Worm (Caenorhabditis elegans) whole organism, early embryonic: ENCODE data around the gene dph-1.

Experiments
- B0310.2 ChIP-seq: sonication (generic microtip); optimal IDR thresholded peaks from 2 replicates; lab custom pipeline; 2016; ENCODE audit warnings: mild to moderate bottlenecking, missing genetic modification characterization, missing compliant biosample characterization
- F13C5.2 ChIP-seq: sonication (generic microtip); optimal IDR thresholded peaks from 2 replicates; lab custom pipeline; 2017; ENCODE audit warnings: mild to moderate bottlenecking, missing genetic modification characterization, inconsistent platforms, missing compliant biosample characterization
- aly-1 ChIP-seq: sonication (generic microtip); optimal IDR thresholded peaks from 2 replicates; lab custom pipeline; 2016; ENCODE audit warnings: missing genetic modification characterization, missing compliant biosample characterization
- ama-1 ChIP-seq: fragments of 150-350 bp; optimal IDR thresholded peaks from 2 replicates; lab custom pipeline; 2014
- ceh-13 ChIP-seq: fragments of 200-800 bp; sonication (Bioruptor generic); optimal IDR thresholded peaks from 2 replicates; lab custom pipeline; 2018; ENCODE audit warnings: mild to moderate bottlenecking, missing genetic modification characterization, missing compliant biosample characterization
- ceh-36 ChIP-seq: sonication (generic microtip); optimal IDR thresholded peaks from 2 replicates; lab custom pipeline; 2016; ENCODE audit warnings: missing genetic modification characterization, inconsistent platforms, missing compliant biosample characterization
- ets-7 ChIP-seq: sonication (generic microtip); optimal IDR thresholded peaks from 2 replicates; lab custom pipeline; 2016; ENCODE audit warnings: missing genotype, missing genetic modification characterization, missing compliant biosample characterization
- flt-1 ChIP-seq: fragments of 200-800 bp; sonication (Bioruptor generic); IDR thresholded peaks from 2 replicates; pipeline ENCODE4 v1.3.6; 2022; ENCODE audit warnings: missing genetic modification characterization, missing compliant biosample characterization
- hmbx-1 ChIP-seq: sonication (generic microtip); optimal IDR thresholded peaks from 2 replicates; lab custom pipeline; 2016; ENCODE audit warnings: mild to moderate bottlenecking, missing genetic modification characterization, missing compliant biosample characterization
- hmg-4 ChIP-seq: fragments of 200-800 bp; sonication (Bioruptor generic); optimal IDR thresholded peaks from 2 replicates; lab custom pipeline; 2018; ENCODE audit warnings: mild to moderate bottlenecking, missing genetic modification characterization, missing compliant biosample characterization
- hnd-1 ChIP-seq: sonication (generic microtip); optimal IDR thresholded peaks from 2 replicates; lab custom pipeline; 2016; ENCODE audit warnings: missing genetic modification characterization, missing compliant biosample characterization
- pes-1 ChIP-seq: fragments of 200-800 bp; sonication (Bioruptor generic); IDR thresholded peaks from 2 replicates; pipeline ENCODE4 v1.3.6; 2022; ENCODE audit warnings: missing genetic modification reagents, missing genetic modification characterization, missing compliant biosample characterization
- scrt-1 ChIP-seq: fragments of 200-800 bp; sonication (Bioruptor generic); IDR thresholded peaks from 2 replicates; pipeline ENCODE4 v1.3.6; 2022; ENCODE audit warnings: missing genetic modification characterization, missing compliant biosample characterization
- sea-1 ChIP-seq: fragments of 200-800 bp; sonication (Bioruptor generic); conservative IDR thresholded peaks from 2 replicates; pipeline ENCODE4 v1.3.6; 2022; ENCODE audit warnings: missing genetic modification characterization, missing compliant biosample characterization
- tbx-11 ChIP-seq: fragments of 200-800 bp; sonication (Bioruptor generic); IDR thresholded peaks from 2 replicates; pipeline ENCODE4 v1.3.6; 2022; ENCODE audit warnings: missing genetic modification characterization, missing compliant biosample characterization
- tbx-37 ChIP-seq: fragments of 200-800 bp; sonication (Bioruptor generic); conservative IDR thresholded peaks from 2 replicates; pipeline ENCODE4 v1.3.6; 2022; ENCODE audit warnings: missing genetic modification reagents, missing genetic modification characterization, missing compliant biosample characterization
- tra-4 ChIP-seq: sonication (generic microtip); optimal IDR thresholded peaks from 2 replicates; lab custom pipeline; 2017; ENCODE audit warnings: missing genetic modification characterization, missing compliant biosample characterization

The dph-1 gene

ce11 chrIII:3679083-3679482 is 27.6 kb upstream of the dph-1 start:
- TF ChIP-seq sea-1 (GFP tag; lab: Robert Waterston, UW): no peak
- TF ChIP-seq tbx-11 (GFP tag; lab: Robert Waterston, UW): no peak
- TF ChIP-seq ets-7: no peak
- no peak for TF ChIP-seq hnd-1 (tag; lab: Kevin White, UChicago)
- TF ChIP-seq tbx-37 (GFP tag; lab: Robert Waterston, UW): no peak
- no peak for TF ChIP-seq B0310.2
- no peak for TF ChIP-seq hmg-4 (GFP tag; lab: Kevin White, UChicago)

- TF ChIP-seq tra-4 (tag; lab: Kevin White, UChicago): no peak
These were observed 25.2 kb upstream of the dph-1 start for ce11 chrIII:3681351-3681938.

ce11 chrIII:3682869-3683403 is 23.8 kb upstream of the dph-1 start:
- TF ChIP-seq ceh-13: no peak

ce11 chrIII:3692516-3692915 is 14.2 kb upstream of the dph-1 start:
- TF ChIP-seq ets-7: no peak
- no peak for TF ChIP-seq hmg-4 (GFP tag; lab: Kevin White, UChicago)
- TF ChIP-seq flt-1: no peak
- no peak for TF ChIP-seq tbx-11 (GFP tag; lab: Robert Waterston, UW)
- no peak for TF ChIP-seq ceh-13
- TF ChIP-seq scrt-1 (GFP tag; lab: Robert Waterston, UW): no peak
- TF ChIP-seq ceh-36: no peak
- no peak for TF ChIP-seq hnd-1 (tag; lab: Kevin White, UChicago)
- no peak for TF ChIP-seq F13C5.2 (tag; lab: Kevin White, UChicago)
- TF ChIP-seq tra-4 (tag; lab: Kevin White, UChicago): no peak
- TF ChIP-seq hmbx-1: no peak
- no peak for TF ChIP-seq aly-1 (tag; lab: Kevin White, UChicago)
- TF ChIP-seq B0310.2: no peak
- TF ChIP-seq tbx-37 (GFP tag; lab: Robert Waterston, UW): no peak
- no peak for TF ChIP-seq pes-1 (GFP tag; lab: Robert Waterston, UW)
- TF ChIP-seq ama-1 (lab: Kevin White, UChicago): no peak
- no peak for TF ChIP-seq sea-1 (GFP tag; lab: Robert Waterston, UW)

- TF ChIP-seq hmg-4 (GFP tag; lab: Kevin White, UChicago) (no peak), hnd-1 (tag; lab: Kevin White, UChicago) (no peak), pes-1 (GFP tag; lab: Robert Waterston, UW) (no peak), ama-1 (lab: Kevin White, UChicago) (no peak), tbx-11 (GFP tag; lab: Robert Waterston, UW) (no peak), aly-1 (tag; lab: Kevin White, UChicago) (no peak), sea-1 (GFP tag; lab: Robert Waterston, UW) (no peak), F13C5.2 (tag; lab: Kevin White, UChicago) (no peak), scrt-1 (GFP tag; lab: Robert Waterston, UW) (no peak), ceh-36 (no peak), hmbx-1 (no peak), tbx-37 (GFP tag; lab: Robert Waterston, UW) (no peak), tra-4 (tag; lab: Kevin White, UChicago) (no peak)
These were observed 12.1 kb upstream of the dph-1 start, which contains the start of gene npr-15 for ce11 chrIII:3694572-3694971. TSS of gene npr-15 (minus strand) at chrIII:3694672.

ce11 chrIII:3695398-3695797 is 11.3 kb upstream of the dph-1 start:
- TF ChIP-seq pes-1 (GFP tag; lab: Robert Waterston, UW) (peak; percentile 66; the same call in 1 of the 2 replicates), sea-1 (GFP tag; lab: Robert Waterston, UW) (peak; percentile 71)

- TF ChIP-seq scrt-1 (GFP tag; lab: Robert Waterston, UW): peak; percentile 67; the same call in 1 of the 2 replicates
These were observed 9.5 kb upstream of the dph-1 start for ce11 chrIII:3697181-3697580.

- TF ChIP-seq sea-1 (GFP tag; lab: Robert Waterston, UW) (no peak), hmbx-1 (no peak), hmg-4 (GFP tag; lab: Kevin White, UChicago) (no peak), ceh-13 (no peak), B0310.2 (no peak), ama-1 (lab: Kevin White, UChicago) (no peak), pes-1 (GFP tag; lab: Robert Waterston, UW) (no peak), F13C5.2 (tag; lab: Kevin White, UChicago) (no peak), flt-1 (no peak), scrt-1 (GFP tag; lab: Robert Waterston, UW) (no peak), aly-1 (tag; lab: Kevin White, UChicago) (no peak), ceh-36 (no peak), hnd-1 (tag; lab: Kevin White, UChicago) (no peak)
These were observed 8.3 kb upstream of the dph-1 start for ce11 chrIII:3698366-3698765.

ce11 chrIII:3699275-3699674 is 7.4 kb upstream of the dph-1 start, which contains the start of gene cyn-9:
TSS of gene cyn-9 (minus strand) at chrIII:3699640.
- TF ChIP-seq tbx-11 (GFP tag; lab: Robert Waterston, UW) (no peak), tra-4 (tag; lab: Kevin White, UChicago) (no peak), hnd-1 (tag; lab: Kevin White, UChicago) (no peak), ceh-13 (no peak), tbx-37 (GFP tag; lab: Robert Waterston, UW) (no peak), ama-1 (lab: Kevin White, UChicago) (no peak), pes-1 (GFP tag; lab: Robert Waterston, UW) (no peak), F13C5.2 (tag; lab: Kevin White, UChicago) (no peak), hmg-4 (GFP tag; lab: Kevin White, UChicago) (no peak), B0310.2 (no peak), aly-1 (tag; lab: Kevin White, UChicago) (no peak), scrt-1 (GFP tag; lab: Robert Waterston, UW) (no peak), ceh-36 (no peak), ets-7 (no peak), sea-1 (GFP tag; lab: Robert Waterston, UW) (no peak), hmbx-1 (no peak), flt-1 (no peak)
